Worm (Caenorhabditis elegans): Measurements from ENCODE around the gene osta-1.

DNA sequence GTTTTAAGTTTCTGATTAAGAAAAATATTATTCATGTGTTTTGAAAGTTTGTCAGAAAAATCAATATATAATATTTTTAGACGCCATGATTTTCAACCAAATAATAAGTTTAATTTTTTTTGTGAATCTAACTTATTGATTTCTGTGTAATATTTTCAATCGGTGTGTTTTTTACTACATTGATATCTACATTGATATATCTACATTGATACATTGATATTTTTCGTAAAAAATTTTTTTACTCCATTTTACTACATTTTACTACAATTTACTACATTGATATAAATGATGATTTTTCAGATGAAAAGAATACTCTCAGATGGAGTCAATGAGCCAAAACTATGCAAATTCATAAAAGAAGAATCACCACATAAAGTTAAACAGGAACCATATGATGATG, 12.8 kb downstream of the osta-1 start, which contains the start of gene gmeb-1:
- TF ChIP-seq blmp-1 (tag; optimal IDR thresholded peaks at IDR 0.05) (no peak), nhr-237 (tag; optimal IDR thresholded peaks at IDR 0.05) (no peak), nhr-12 (tag; optimal IDR thresholded peaks at IDR 0.05) (no peak), lsy-2 (tag; optimal IDR thresholded peaks at IDR 0.05) (no peak), pha-4 (tag; optimal IDR thresholded peaks at IDR 0.05) (no peak)

Measured in whole organism, mixed stage, embryonic.